Worm (Caenorhabditis elegans) whole organism, mixed stage, embryonic: ENCODE results near the gene cyn-3.

Experiments
- ceh-43 ChIP-seq: fragments of 200-800 bp; sonication (Bioruptor generic); optimal IDR thresholded peaks from 2 replicates; lab custom pipeline; 2018; ENCODE audit warnings: mild to moderate bottlenecking, missing genetic modification characterization, moderate library complexity, missing compliant biosample characterization
- elt-3 ChIP-seq: fragments of 150-350 bp; optimal IDR thresholded peaks from 2 replicates; lab custom pipeline; 2014; ENCODE audit warnings: missing biosample characterization, missing genetic modification characterization
- flh-1 ChIP-seq: fragments of 200-800 bp; sonication (Bioruptor generic); optimal IDR thresholded peaks from 2 replicates; lab custom pipeline; 2018; ENCODE audit warnings: mild to moderate bottlenecking, missing genetic modification characterization, moderate library complexity, missing compliant biosample characterization
- hlh-1 ChIP-seq: fragments of 150-350 bp; optimal IDR thresholded peaks from 2 replicates; lab custom pipeline; 2014; ENCODE audit warnings: missing biosample characterization, missing genetic modification reagents, missing genetic modification characterization
- lin-32 ChIP-seq: fragments of 200-800 bp; sonication (Bioruptor generic); optimal IDR thresholded peaks from 2 replicates; lab custom pipeline; 2018; ENCODE audit warnings: mild to moderate bottlenecking, missing genetic modification characterization, missing compliant biosample characterization
- mep-1 ChIP-seq: fragments of 150-350 bp; optimal IDR thresholded peaks from 2 replicates; lab custom pipeline; 2017; ENCODE audit warnings: missing biosample characterization, missing genetic modification reagents, missing genetic modification characterization, inconsistent platforms
- nhr-237 ChIP-seq: fragments of 150-350 bp; optimal IDR thresholded peaks from 2 replicates; lab custom pipeline; 2014; ENCODE audit warnings: missing biosample characterization, missing genetic modification characterization
- sem-2 ChIP-seq: fragments of 200-800 bp; sonication (Bioruptor generic); optimal IDR thresholded peaks from 2 replicates; lab custom pipeline; 2018; ENCODE audit warnings: mild to moderate bottlenecking, missing genetic modification characterization, missing compliant biosample characterization
- unc-39 ChIP-seq: fragments of 150-350 bp; optimal IDR thresholded peaks from 2 replicates; lab custom pipeline; 2014; ENCODE audit warnings: missing biosample characterization, missing genetic modification characterization

ce11 chrV:15150661-15151060 lies 39.1 kb upstream of the cyn-3 start, which contains the start of gene T09F5.2:
- TF ChIP-seq hlh-1 (tag; lab: Kevin White, UChicago) (no peak), elt-3 (tag; lab: Kevin White, UChicago) (no peak), unc-39 (tag; lab: Kevin White, UChicago) (no peak), mep-1 (tag; lab: Kevin White, UChicago) (no peak), lin-32 (GFP tag; lab: Kevin White, UChicago) (no peak), sem-2 (no peak), ceh-43 (GFP tag; lab: Kevin White, UChicago) (no peak), nhr-237 (tag; lab: Kevin White, UChicago) (no peak), flh-1 (no peak)
